Worm (Caenorhabditis elegans): ENCODE results near the gene ZK673.1.

- no peak for TF ChIP-seq mdl-1 (tag; optimal IDR thresholded peaks at IDR 0.05)
- no peak for TF ChIP-seq lin-14 (GFP tag; optimal IDR thresholded peaks at IDR 0.05)
- TF ChIP-seq aly-2 (tag; optimal IDR thresholded peaks at IDR 0.05): no peak
- no peak for TF ChIP-seq tlp-1 (tag; optimal IDR thresholded peaks at IDR 0.05)
- no peak for TF ChIP-seq nhr-71 (tag; optimal IDR thresholded peaks at IDR 0.05)
- TF ChIP-seq elt-2 (tag; optimal IDR thresholded peaks at IDR 0.05): peak; percentile 20
- no peak for TF ChIP-seq nhr-19 (GFP tag; conservative IDR thresholded peaks at IDR 0.05)
- no peak for TF ChIP-seq ceh-82 (tag; optimal IDR thresholded peaks at IDR 0.05)
Observed at ce11 chrII:10393282-10394179, 49.4 kb upstream of the ZK673.1 start, which contains the start of gene gpd-1.

Measured in whole organism, L1 larva.